Fruit fly (Drosophila melanogaster) whole organism, embryonic: ENCODE results near the gene Lgr3.

Source experiments
- Blimp-1 ChIP-seq: fragments of 200-800 bp; sonication (Bioruptor generic); optimal IDR thresholded peaks from 3 replicates; lab custom pipeline; 2018; ENCODE audit warnings: missing biosample characterization, missing genetic modification characterization, mild to moderate bottlenecking, moderate library complexity, missing genetic modification reagents
- CG10147 ChIP-seq: fragments of 200-800 bp; sonication (Bioruptor generic); optimal IDR thresholded peaks from 2 replicates; lab custom pipeline; 2019; ENCODE audit warnings: missing biosample characterization, mild to moderate bottlenecking, missing genetic modification characterization, moderate library complexity
- CG10321 ChIP-seq: fragments of 200-800 bp; sonication (Bioruptor generic); IDR thresholded peaks from 2 replicates; pipeline ENCODE4 v1.3.6; 2022; ENCODE audit warnings: missing biosample characterization, missing genetic modification characterization
- CG10979 ChIP-seq: fragments of 200-800 bp; sonication (Bioruptor generic); optimal IDR thresholded peaks from 2 replicates; lab custom pipeline; 2018; ENCODE audit warnings: missing biosample characterization, mild to moderate bottlenecking, missing genetic modification characterization, moderate library complexity
- CG12769 ChIP-seq: fragments of 200-800 bp; sonication (Bioruptor generic); optimal IDR thresholded peaks from 2 replicates; lab custom pipeline; 2019; ENCODE audit warnings: missing biosample characterization, mild to moderate bottlenecking, missing genetic modification characterization, moderate library complexity
- CG14014 ChIP-seq: fragments of 200-800 bp; sonication (Bioruptor generic); IDR thresholded peaks from 2 replicates; pipeline ENCODE4 v1.3.6; 2022; ENCODE audit warnings: missing biosample characterization, missing genetic modification characterization
- CG15011 ChIP-seq: fragments of 200-800 bp; sonication (Bioruptor generic); optimal IDR thresholded peaks from 3 replicates; lab custom pipeline; 2018; ENCODE audit warnings: missing biosample characterization, mild to moderate bottlenecking, missing genetic modification characterization
- CG1603 ChIP-seq: fragments of 200-800 bp; sonication (Bioruptor generic); optimal IDR thresholded peaks from 2 replicates; lab custom pipeline; 2019; ENCODE audit warnings: missing biosample characterization, mild to moderate bottlenecking, missing genetic modification characterization, moderate library complexity
- CG16815 ChIP-seq: fragments of 200-800 bp; sonication (Bioruptor generic); optimal IDR thresholded peaks from 3 replicates; lab custom pipeline; 2017; ENCODE audit warnings: missing biosample characterization, mild to moderate bottlenecking, missing genetic modification characterization
- CG1832 ChIP-seq: fragments of 200-800 bp; sonication (Bioruptor generic); optimal IDR thresholded peaks from 2 replicates; lab custom pipeline; 2017; ENCODE audit warnings: missing biosample characterization, mild to moderate bottlenecking, missing genetic modification characterization, inconsistent platforms
- CG4360 ChIP-seq: fragments of 200-800 bp; sonication (Bioruptor generic); IDR thresholded peaks from 2 replicates; pipeline ENCODE4 v1.3.6; 2022; ENCODE audit warnings: missing biosample characterization, missing genetic modification characterization
- CG4820 ChIP-seq: fragments of 200-800 bp; sonication (Bioruptor generic); optimal IDR thresholded peaks from 3 replicates; lab custom pipeline; 2016; ENCODE audit warnings: missing biosample characterization, missing genetic modification characterization
- CG5245 ChIP-seq: fragments of 200-800 bp; sonication (Bioruptor generic); optimal IDR thresholded peaks from 3 replicates; lab custom pipeline; 2016; ENCODE audit warnings: missing biosample characterization, missing genetic modification characterization
- CG9727 ChIP-seq: fragments of 200-800 bp; sonication (Bioruptor generic); optimal IDR thresholded peaks from 3 replicates; lab custom pipeline; 2017; ENCODE audit warnings: missing biosample characterization, mild to moderate bottlenecking, missing genetic modification characterization
- CoRest ChIP-seq: fragments of 200-800 bp; sonication (Bioruptor generic); optimal IDR thresholded peaks from 3 replicates; lab custom pipeline; 2018; ENCODE audit warnings: missing biosample characterization, mild to moderate bottlenecking, missing genetic modification characterization, moderate library complexity
- D ChIP-seq, 2 experiments: fragments of 200-800 bp in 1 of 2; fragments of >200 bp in 1 of 2; sonication (Bioruptor generic) in 1 of 2; optimal IDR thresholded peaks; 2 replicates in 1 of 2; 3 replicates in 1 of 2; lab custom pipeline; 2017; ENCODE audit warnings: mild to moderate bottlenecking in 1 of 2, missing biosample characterization in 1 of 2, missing genetic modification characterization in 1 of 2, missing genetic modification reagents in 1 of 2
- Ets65A ChIP-seq: fragments of 200-800 bp; sonication (Bioruptor generic); peaks from one replicate; lab custom pipeline; 2016; ENCODE audit warnings: missing biosample characterization, missing genetic modification characterization
- Fer1 ChIP-seq: fragments of 200-800 bp; sonication (Bioruptor generic); optimal IDR thresholded peaks from 2 replicates; lab custom pipeline; 2017; ENCODE audit warnings: missing biosample characterization, mild to moderate bottlenecking, missing genetic modification characterization
- Hr51 ChIP-seq, 2 experiments: fragments of 200-800 bp; sonication (Bioruptor generic); optimal IDR thresholded peaks; 2 replicates in 1 of 2; 3 replicates in 1 of 2; lab custom pipeline; 2016 to 2018; ENCODE audit warnings: missing biosample characterization in 2 of 2, missing genetic modification characterization in 2 of 2, mild to moderate bottlenecking in 1 of 2, moderate library complexity in 1 of 2
- Oaz ChIP-seq: fragments of 200-800 bp; sonication (Bioruptor generic); IDR thresholded peaks from 2 replicates; pipeline ENCODE4 v1.3.6; 2022; ENCODE audit warnings: missing biosample characterization, missing genetic modification characterization
- Rfx ChIP-seq: fragments of 200-800 bp; sonication (Bioruptor generic); IDR thresholded peaks from 2 replicates; pipeline ENCODE4 v1.3.6; 2022; ENCODE audit warnings: missing biosample characterization, missing genetic modification characterization
- Spps ChIP-seq: fragments of 200-800 bp; sonication (Bioruptor generic); optimal IDR thresholded peaks from 2 replicates; lab custom pipeline; 2018; ENCODE audit warnings: missing biosample characterization, mild to moderate bottlenecking, missing genetic modification characterization
- Ssrp ChIP-seq: fragments of 200-800 bp; sonication (Bioruptor generic); optimal IDR thresholded peaks from 2 replicates; lab custom pipeline; 2018; ENCODE audit warnings: missing biosample characterization, mild to moderate bottlenecking, missing genetic modification characterization, moderate library complexity
- Xrp1 ChIP-seq: fragments of 200-800 bp; sonication (Bioruptor generic); IDR thresholded peaks from 2 replicates; pipeline ENCODE4 v1.3.6; 2022; ENCODE audit warnings: missing biosample characterization, missing genetic modification characterization
- ac ChIP-seq: fragments of 200-800 bp; sonication (Bioruptor generic); optimal IDR thresholded peaks from 3 replicates; lab custom pipeline; 2017; ENCODE audit warnings: missing biosample characterization, mild to moderate bottlenecking, missing genetic modification characterization
- aop ChIP-seq: fragments of 200-800 bp; sonication (Bioruptor generic); IDR thresholded peaks from 2 replicates; pipeline ENCODE4 v1.3.6; 2022; ENCODE audit warnings: missing biosample characterization, missing genetic modification characterization
- bsh ChIP-seq, 2 experiments: fragments of 200-800 bp; sonication (Bioruptor generic); optimal IDR thresholded peaks; 2 replicates each; lab custom pipeline; 2017 to 2018; ENCODE audit warnings: mild to moderate bottlenecking in 2 of 2, missing biosample characterization in 2 of 2, missing genetic modification characterization in 2 of 2, moderate library complexity in 1 of 2
- cad ChIP-seq: fragments of >200 bp; optimal IDR thresholded peaks from 2 replicates; lab custom pipeline; 2017; ENCODE audit warnings: missing biosample characterization, missing genetic modification characterization
- chinmo ChIP-seq: fragments of 200-800 bp; sonication (Bioruptor generic); IDR thresholded peaks from 4 replicates; pipeline ENCODE4 v1.3.6; 2022; ENCODE audit warnings: missing biosample characterization, missing genetic modification characterization; ENCODE audit not compliant: partially characterized antibody
- chm ChIP-seq: fragments of 200-800 bp; sonication (Bioruptor generic); IDR thresholded peaks from 2 replicates; pipeline ENCODE4 v1.3.6; 2022; ENCODE audit warnings: missing biosample characterization, missing genetic modification characterization
- dpn ChIP-seq, 2 experiments: fragments of 200-800 bp; sonication (Bioruptor generic); optimal IDR thresholded peaks; 3 replicates each; lab custom pipeline; 2016; ENCODE audit warnings: missing biosample characterization in 2 of 2, missing genetic modification characterization in 2 of 2
- gcm ChIP-seq: fragments of 200-800 bp; sonication (Bioruptor generic); optimal IDR thresholded peaks from 2 replicates; lab custom pipeline; 2019; ENCODE audit warnings: missing biosample characterization, mild to moderate bottlenecking, missing genetic modification characterization, moderate library complexity
- gem ChIP-seq: fragments of 200-800 bp; sonication (Bioruptor generic); optimal IDR thresholded peaks from 2 replicates; lab custom pipeline; 2019; ENCODE audit warnings: missing biosample characterization, mild to moderate bottlenecking, missing genetic modification characterization, moderate library complexity
- gsb-n ChIP-seq: fragments of 200-800 bp; sonication (Bioruptor generic); optimal IDR thresholded peaks from 3 replicates; lab custom pipeline; 2018; ENCODE audit warnings: missing biosample characterization, mild to moderate bottlenecking, missing genetic modification characterization
- her ChIP-seq: fragments of 200-800 bp; sonication (Bioruptor generic); optimal IDR thresholded peaks from 2 replicates; lab custom pipeline; 2016; ENCODE audit warnings: missing biosample characterization, missing genetic modification characterization
- lbe ChIP-seq: fragments of 200-800 bp; sonication (Bioruptor generic); optimal IDR thresholded peaks from 2 replicates; lab custom pipeline; 2016; ENCODE audit warnings: missing biosample characterization, mild to moderate bottlenecking, missing genetic modification characterization
- nmo ChIP-seq: fragments of 200-800 bp; sonication (Bioruptor generic); optimal IDR thresholded peaks from 2 replicates; lab custom pipeline; 2018; ENCODE audit warnings: missing biosample characterization, mild to moderate bottlenecking, missing genetic modification characterization, moderate library complexity
- phol ChIP-seq: fragments of 200-800 bp; sonication (Bioruptor generic); optimal IDR thresholded peaks from 3 replicates; lab custom pipeline; 2018; ENCODE audit warnings: missing biosample characterization, mild to moderate bottlenecking, missing genetic modification characterization, moderate library complexity
- prd ChIP-seq, 3 experiments: fragments of >200 bp in 2 of 3; fragments of 200-800 bp in 1 of 3; sonication (Bioruptor generic) in 1 of 3; optimal IDR thresholded peaks in 2 of 3; IDR thresholded peaks in 1 of 3; 2 replicates in 2 of 3; 3 replicates in 1 of 3; pipeline versions ENCODE4 v1.3.6 to Lab custom; 2017 to 2022; ENCODE audit warnings: missing biosample characterization in 1 of 3, missing genetic modification characterization in 1 of 3
- pros ChIP-seq: fragments of 200-800 bp; sonication (Bioruptor generic); optimal IDR thresholded peaks from 3 replicates; lab custom pipeline; 2019; ENCODE audit warnings: missing biosample characterization, mild to moderate bottlenecking, missing genetic modification characterization, moderate library complexity
- sisA ChIP-seq: fragments of 200-800 bp; sonication (Bioruptor generic); IDR thresholded peaks from 2 replicates; pipeline ENCODE4 v1.3.6; 2022; ENCODE audit warnings: missing biosample characterization, missing genetic modification characterization
- trem ChIP-seq: fragments of 200-800 bp; optimal IDR thresholded peaks from 3 replicates; lab custom pipeline; 2019; ENCODE audit warnings: missing biosample characterization, mild to moderate bottlenecking, missing genetic modification characterization, moderate library complexity
- ttk ChIP-seq: fragments of 200-800 bp; sonication (Bioruptor generic); IDR thresholded peaks from 2 replicates; pipeline ENCODE4 v2.1.2; 2022; ENCODE audit warnings: missing biosample characterization, missing genetic modification characterization
- tup ChIP-seq: fragments of 200-800 bp; sonication (Bioruptor generic); optimal IDR thresholded peaks from 2 replicates; lab custom pipeline; 2016; ENCODE audit warnings: missing biosample characterization, mild to moderate bottlenecking, missing genetic modification characterization, moderate library complexity
- twi ChIP-seq: fragments of 200-800 bp; optimal IDR thresholded peaks from 2 replicates; lab custom pipeline; 2019; ENCODE audit warnings: missing biosample characterization, mild to moderate bottlenecking, missing genetic modification characterization, moderate library complexity
- vnd ChIP-seq: fragments of 200-800 bp; sonication (Bioruptor generic); IDR thresholded peaks from 3 replicates; pipeline ENCODE4 v1.3.6; 2022; ENCODE audit warnings: missing biosample characterization, missing genetic modification characterization; ENCODE audit not compliant: partially characterized antibody
- wek ChIP-seq: fragments of 200-800 bp; sonication (Bioruptor generic); optimal IDR thresholded peaks from 3 replicates; lab custom pipeline; 2018; ENCODE audit warnings: missing biosample characterization, mild to moderate bottlenecking, missing genetic modification characterization, moderate library complexity

Lgr3 gene

dm6 chr3R:25628657-25629056 lies 37.0 kb upstream of the Lgr3 start:
- TF ChIP-seq cad (GFP tag; lab: Kevin White, UChicago) (peak; percentile 68), chinmo (GFP tag; lab: Robert Waterston, UW) (0 out of 4 replicates have a peak, but pooled peaks have one; percentile 28), her (no peak), CG4820 (GFP tag; lab: Kevin White, UChicago) (no peak), CG10321 (GFP tag; lab: Robert Waterston, UW) (peak; percentile 49; the same call in 1 of the 2 replicates), lbe (GFP tag; lab: Kevin White, UChicago) (no peak), twi (tag; lab: Kevin White, UChicago) (peak; percentile 12), ac (GFP tag; lab: Kevin White, UChicago) (peak; percentile 33), tup (GFP tag; lab: Kevin White, UChicago) (no peak), CG1832 (GFP tag; lab: Kevin White, UChicago) (peak; percentile 55), D (optimal IDR thresholded peaks at IDR 0.05; lab: Kevin White, UChicago) (peak; percentile 89), D (GFP tag; optimal IDR thresholded peaks at IDR 0.05; lab: Kevin White, UChicago) (no peak), Blimp-1 (GFP tag; lab: Kevin White, UChicago) (no peak), pros (GFP tag; lab: Kevin White, UChicago) (peak; percentile 79), gcm (GFP tag; lab: Kevin White, UChicago) (no peak)
- TF ChIP-seq, all 482 proteins: peak for 8

DNA sequence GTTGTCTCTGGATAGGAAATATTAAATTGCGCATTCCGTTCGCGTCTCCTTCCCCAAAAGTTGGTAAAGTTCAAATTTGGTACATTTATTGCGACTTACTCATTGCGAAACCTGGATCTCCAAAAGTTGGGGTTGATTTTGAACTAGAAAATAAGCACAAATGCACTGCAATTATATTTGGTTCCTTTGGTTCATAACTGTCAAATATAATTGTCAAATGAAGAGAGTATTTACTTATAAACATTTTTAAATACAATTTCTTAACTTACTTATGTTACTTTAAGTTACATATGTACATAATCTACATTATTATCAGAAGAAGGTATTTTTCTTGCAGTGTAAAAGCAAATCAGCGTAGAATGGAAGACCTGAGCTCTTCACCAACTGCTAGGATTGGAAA lies 35.1 kb upstream of the Lgr3 start:
- peak; percentile 18 for TF ChIP-seq CoRest (tag; lab: Kevin White, UChicago)
- peak; percentile 45 for TF ChIP-seq CG12769 (tag; lab: Kevin White, UChicago)
- no peak for TF ChIP-seq chm (GFP tag; lab: Robert Waterston, UW)
- TF ChIP-seq Xrp1 (GFP tag; lab: Robert Waterston, UW), result peak; percentile 48; the same call in 1 of the 2 replicates
- peak; percentile 67 for TF ChIP-seq gem
- TF ChIP-seq prd (optimal IDR thresholded peaks at IDR 0.05; lab: Kevin White, UChicago), result no peak
- TF ChIP-seq prd (GFP tag; IDR thresholded peaks at IDR 0.05; lab: Robert Waterston, UW), result 0 out of 3 replicates have a peak, but pooled peaks have one; percentile 4
- TF ChIP-seq nmo (GFP tag; lab: Kevin White, UChicago), result no peak
- TF ChIP-seq Ssrp (tag; lab: Kevin White, UChicago), result peak; percentile 32
- peak; percentile 34 for TF ChIP-seq phol (tag; lab: Kevin White, UChicago)
- no peak for TF ChIP-seq vnd (GFP tag; lab: Robert Waterston, UW)
- no peak for TF ChIP-seq CG9727 (GFP tag; lab: Kevin White, UChicago)
- peak; percentile 10 for TF ChIP-seq trem (tag; lab: Kevin White, UChicago)
- peak; percentile 25 for TF ChIP-seq CG10147 (GFP tag; lab: Kevin White, UChicago)
- no peak for TF ChIP-seq aop (GFP tag; lab: Robert Waterston, UW)
- TF ChIP-seq wek (GFP tag; lab: Kevin White, UChicago), result no peak
- TF ChIP-seq CG16815, result no peak
- TF ChIP-seq Fer1, result peak; percentile 25
- TF ChIP-seq Ets65A (GFP tag; lab: Kevin White, UChicago), result peak; percentile 63
- 0 out of 2 replicates have a peak, but pooled peaks have one; percentile 16 for TF ChIP-seq ttk (GFP tag; lab: Robert Waterston, UW)
- TF ChIP-seq Oaz, result peak; percentile 30; the same call in 1 of the 2 replicates
- peak; percentile 11 for TF ChIP-seq gsb-n (tag; lab: Kevin White, UChicago)
- TF ChIP-seq Rfx (GFP tag; lab: Robert Waterston, UW), result 0 out of 2 replicates have a peak, but pooled peaks have one; percentile 7
- TF ChIP-seq bsh (GFP tag; optimal IDR thresholded peaks at IDR 0.05; lab: Kevin White, UChicago), result peak in 1 of 2 experiments; percentile 55
- 0 out of 2 replicates have a peak, but pooled peaks have one; percentile 24 for TF ChIP-seq CG14014 (GFP tag; lab: Robert Waterston, UW)
- TF ChIP-seq CG4360 (GFP tag; lab: Robert Waterston, UW), result no peak
- TF ChIP-seq Hr51 (GFP tag; optimal IDR thresholded peaks at IDR 0.05; lab: Kevin White, UChicago), result peak in 1 of 2 experiments; percentile 52
- peak; percentile 23; the same call in 1 of the 2 replicates for TF ChIP-seq sisA
- TF ChIP-seq dpn (GFP tag; optimal IDR thresholded peaks at IDR 0.05; lab: Kevin White, UChicago), result no peak
- peak; percentile 10 for TF ChIP-seq Spps (tag; lab: Kevin White, UChicago)
- no peak for TF ChIP-seq CG5245
- TF ChIP-seq CG10979, result peak; percentile 19
- TF ChIP-seq CG1603 (tag; lab: Kevin White, UChicago), result peak; percentile 29
- no peak for TF ChIP-seq CG15011 (GFP tag; lab: Kevin White, UChicago)
